Fruit fly (Drosophila melanogaster) whole organism, embryonic: ENCODE measurements around the gene TwdlW.

ENCODE experiments used
- Awh ChIP-seq: fragments of 200-800 bp; sonication (Bioruptor generic); IDR thresholded peaks from 2 replicates; pipeline ENCODE4, ENCODE4 v1.3.6; 2022; ENCODE audit warnings: missing biosample characterization, missing genetic modification characterization
- CG10979 ChIP-seq: fragments of 200-800 bp; sonication (Bioruptor generic); optimal IDR thresholded peaks from 2 replicates; lab custom pipeline; 2018; ENCODE audit warnings: missing biosample characterization, mild to moderate bottlenecking, missing genetic modification characterization, moderate library complexity
- CG11085 ChIP-seq: fragments of 200-800 bp; sonication (Bioruptor generic); IDR thresholded peaks from 2 replicates; pipeline ENCODE4 v1.3.6; 2022; ENCODE audit warnings: missing biosample characterization, missing genetic modification characterization
- CG11456 ChIP-seq: fragments of 200-800 bp; sonication (Bioruptor generic); IDR thresholded peaks from 3 replicates; pipeline ENCODE4 v1.3.6; 2022; ENCODE audit warnings: missing biosample characterization, missing genetic modification characterization
- CG17186 ChIP-seq: fragments of 200-800 bp; sonication (Bioruptor generic); optimal IDR thresholded peaks from 3 replicates; lab custom pipeline; 2017; ENCODE audit warnings: missing biosample characterization, missing genetic modification reagents, missing genetic modification characterization
- CG17829 ChIP-seq: fragments of 200-800 bp; optimal IDR thresholded peaks from 2 replicates; lab custom pipeline; 2019; ENCODE audit warnings: missing biosample characterization, mild to moderate bottlenecking, missing genetic modification characterization, moderate library complexity
- CG31224 ChIP-seq: fragments of 200-800 bp; sonication (Bioruptor generic); IDR thresholded peaks from 2 replicates; pipeline ENCODE4 v1.3.6; 2022; ENCODE audit warnings: missing biosample characterization, missing genetic modification characterization
- CG33557 ChIP-seq: fragments of 200-800 bp; sonication (Bioruptor generic); optimal IDR thresholded peaks from 2 replicates; lab custom pipeline; 2019; ENCODE audit warnings: missing biosample characterization, mild to moderate bottlenecking, missing genetic modification characterization, moderate library complexity
- CG43689 ChIP-seq: fragments of 200-800 bp; sonication (Bioruptor generic); IDR thresholded peaks from 2 replicates; pipeline ENCODE4 v1.3.6; 2022; ENCODE audit warnings: missing biosample characterization, missing genetic modification characterization
- CG6854 ChIP-seq: fragments of 200-800 bp; sonication (Bioruptor generic); optimal IDR thresholded peaks from 3 replicates; lab custom pipeline; 2017; ENCODE audit warnings: missing biosample characterization, mild to moderate bottlenecking, missing genetic modification characterization
- CG7987 ChIP-seq: fragments of 200-800 bp; sonication (Bioruptor generic); optimal IDR thresholded peaks from 2 replicates; lab custom pipeline; 2018; ENCODE audit warnings: missing biosample characterization, mild to moderate bottlenecking, missing genetic modification characterization, moderate library complexity
- CG8281 ChIP-seq: fragments of 200-800 bp; sonication (Bioruptor generic); optimal IDR thresholded peaks from 2 replicates; lab custom pipeline; 2018; ENCODE audit warnings: missing biosample characterization, mild to moderate bottlenecking, missing genetic modification characterization, moderate library complexity
- E2f2 ChIP-seq: fragments of 200-800 bp; sonication (Bioruptor generic); IDR thresholded peaks from 2 replicates; pipeline ENCODE4 v1.3.6; 2022; ENCODE audit warnings: missing biosample characterization, missing genetic modification characterization
- GATAe ChIP-seq: fragments of 200-800 bp; sonication (Bioruptor generic); conservative IDR thresholded peaks from 2 replicates; pipeline ENCODE4 v1.3.6; 2022; ENCODE audit warnings: missing biosample characterization, missing genetic modification characterization
- Oaz ChIP-seq: fragments of 200-800 bp; sonication (Bioruptor generic); IDR thresholded peaks from 2 replicates; pipeline ENCODE4 v1.3.6; 2022; ENCODE audit warnings: missing biosample characterization, missing genetic modification characterization
- Sin3A ChIP-seq: fragments of >200 bp; optimal IDR thresholded peaks from 2 replicates; lab custom pipeline; 2018
- Xrp1 ChIP-seq: fragments of 200-800 bp; sonication (Bioruptor generic); IDR thresholded peaks from 2 replicates; pipeline ENCODE4 v1.3.6; 2022; ENCODE audit warnings: missing biosample characterization, missing genetic modification characterization
- btn ChIP-seq: fragments of 200-800 bp; sonication (Bioruptor generic); optimal IDR thresholded peaks from 2 replicates; lab custom pipeline; 2016; ENCODE audit warnings: missing biosample characterization, missing genetic modification characterization
- chn ChIP-seq: fragments of 200-800 bp; sonication (Bioruptor generic); optimal IDR thresholded peaks from 2 replicates; lab custom pipeline; 2016; ENCODE audit warnings: missing biosample characterization, missing genetic modification characterization
- croc ChIP-seq: fragments of 200-800 bp; sonication (Bioruptor generic); conservative IDR thresholded peaks from 3 replicates; pipeline ENCODE4 v1.3.6; 2022; ENCODE audit warnings: missing biosample characterization, missing genetic modification characterization
- crp ChIP-seq, 2 experiments: fragments of 200-800 bp; sonication (Bioruptor generic); optimal IDR thresholded peaks; 2 replicates in 1 of 2; 3 replicates in 1 of 2; lab custom pipeline; 2017; ENCODE audit warnings: missing biosample characterization in 2 of 2, missing genetic modification characterization in 2 of 2, mild to moderate bottlenecking in 1 of 2, moderate library complexity in 1 of 2
- dm ChIP-seq: fragments of 200-800 bp; sonication (Bioruptor generic); optimal IDR thresholded peaks from 3 replicates; lab custom pipeline; 2016; ENCODE audit warnings: missing biosample characterization, missing genetic modification characterization
- gem ChIP-seq: fragments of 200-800 bp; sonication (Bioruptor generic); optimal IDR thresholded peaks from 2 replicates; lab custom pipeline; 2019; ENCODE audit warnings: missing biosample characterization, mild to moderate bottlenecking, missing genetic modification characterization, moderate library complexity
- gfzf ChIP-seq: fragments of 200-800 bp; sonication (Bioruptor generic); optimal IDR thresholded peaks from 2 replicates; lab custom pipeline; 2016; ENCODE audit warnings: missing biosample characterization, mild to moderate bottlenecking, missing genetic modification characterization, moderate library complexity
- grau ChIP-seq: fragments of 200-800 bp; optimal IDR thresholded peaks from 3 replicates; lab custom pipeline; 2019; ENCODE audit warnings: missing biosample characterization, mild to moderate bottlenecking, missing genetic modification characterization, moderate library complexity
- h ChIP-seq: fragments of >200 bp; optimal IDR thresholded peaks from 2 replicates; lab custom pipeline; 2017
- her ChIP-seq: fragments of 200-800 bp; sonication (Bioruptor generic); optimal IDR thresholded peaks from 2 replicates; lab custom pipeline; 2016; ENCODE audit warnings: missing biosample characterization, missing genetic modification characterization
- lilli ChIP-seq: fragments of 200-800 bp; sonication (Bioruptor generic); optimal IDR thresholded peaks from 3 replicates; lab custom pipeline; 2016; ENCODE audit warnings: missing biosample characterization, missing genetic modification characterization
- nerfin-1 ChIP-seq: fragments of 200-800 bp; sonication (Bioruptor generic); optimal IDR thresholded peaks from 3 replicates; lab custom pipeline; 2019; ENCODE audit warnings: missing biosample characterization, mild to moderate bottlenecking, missing genetic modification characterization, moderate library complexity
- nerfin-2 ChIP-seq: fragments of 200-800 bp; sonication (Bioruptor generic); IDR thresholded peaks from 2 replicates; pipeline ENCODE4 v1.3.6; 2022; ENCODE audit warnings: missing biosample characterization, missing genetic modification characterization; ENCODE audit not compliant: partially characterized antibody
- nom ChIP-seq: fragments of 200-800 bp; sonication (Bioruptor generic); optimal IDR thresholded peaks from 2 replicates; lab custom pipeline; 2017; ENCODE audit warnings: missing biosample characterization, missing genetic modification characterization, mild to moderate bottlenecking, moderate library complexity, missing genetic modification reagents
- repo ChIP-seq: fragments of 200-800 bp; sonication (Bioruptor generic); optimal IDR thresholded peaks from 2 replicates; lab custom pipeline; 2016; ENCODE audit warnings: missing biosample characterization, missing genetic modification characterization
- seq ChIP-seq: fragments of 200-800 bp; sonication (Bioruptor generic); IDR thresholded peaks from 2 replicates; pipeline ENCODE4 v1.3.6; 2022; ENCODE audit warnings: missing biosample characterization, missing genetic modification characterization
- sob ChIP-seq: fragments of 200-800 bp; sonication (Bioruptor generic); IDR thresholded peaks from 2 replicates; pipeline ENCODE4 v1.3.6; 2022; ENCODE audit warnings: missing biosample characterization, missing genetic modification characterization
- vfl ChIP-seq: fragments of 200-800 bp; sonication (Bioruptor generic); optimal IDR thresholded peaks from 2 replicates; lab custom pipeline; 2016; ENCODE audit warnings: missing biosample characterization, missing genetic modification characterization
- zen ChIP-seq: fragments of 200-800 bp; sonication (Bioruptor generic); optimal IDR thresholded peaks from 3 replicates; lab custom pipeline; 2018; ENCODE audit warnings: missing biosample characterization, mild to moderate bottlenecking, missing genetic modification characterization, moderate library complexity
- zf30C ChIP-seq: fragments of 200-800 bp; sonication (Bioruptor generic); optimal IDR thresholded peaks from 3 replicates; lab custom pipeline; 2018; ENCODE audit warnings: missing biosample characterization, mild to moderate bottlenecking, missing genetic modification characterization

Gene TwdlW

DNA sequence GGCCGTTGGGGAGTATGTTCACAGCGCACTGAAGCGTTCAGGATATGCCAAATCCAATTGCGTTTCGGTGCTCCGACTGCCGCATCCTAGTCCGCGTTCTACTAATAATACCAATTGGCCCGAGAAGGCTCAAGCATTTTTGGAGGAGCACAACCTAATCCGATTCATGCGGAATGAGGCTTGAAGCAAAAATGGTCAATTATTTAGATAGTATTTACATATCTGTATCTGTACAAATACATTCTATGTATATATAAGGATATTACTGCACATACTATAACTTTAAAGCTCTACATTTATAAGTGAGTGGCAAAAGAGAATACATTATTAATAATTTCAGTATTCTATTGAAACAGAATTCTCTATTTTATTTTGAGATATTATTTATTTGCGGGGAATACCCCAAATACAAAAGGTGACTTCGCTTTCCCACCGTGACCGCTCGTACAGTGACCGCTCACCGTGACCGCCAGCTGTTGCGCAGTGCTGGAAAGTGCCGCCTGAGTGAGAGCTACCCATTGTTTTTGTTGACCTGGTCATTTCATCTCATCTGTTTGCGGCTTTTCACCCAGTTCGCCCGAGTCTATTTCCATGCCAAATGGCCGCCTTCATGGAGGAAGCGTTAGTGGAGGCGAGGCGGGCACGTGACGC is 9.3 kb upstream of the TwdlW start, which contains the start of gene CG5292 (continued):
- TF ChIP-seq btn (GFP tag; lab: Kevin White, UChicago), result no peak
- TF ChIP-seq nerfin-2 (GFP tag; lab: Robert Waterston, UW), result no peak
- TF ChIP-seq GATAe, result no peak
- TF ChIP-seq zf30C (GFP tag; lab: Kevin White, UChicago), result no peak
- no peak for TF ChIP-seq gem (tag; lab: Kevin White, UChicago)
- peak; percentile 52 for TF ChIP-seq chn (GFP tag; lab: Kevin White, UChicago)
- TF ChIP-seq her (GFP tag; lab: Kevin White, UChicago), result no peak
- TF ChIP-seq sob, result peak; percentile 83
- TF ChIP-seq Xrp1 (GFP tag; lab: Robert Waterston, UW), result peak; percentile 69
- no peak for TF ChIP-seq CG7987 (GFP tag; lab: Kevin White, UChicago)
- TF ChIP-seq gfzf (GFP tag; lab: Kevin White, UChicago), result no peak
- no peak for TF ChIP-seq CG31224
- TF ChIP-seq CG17186 (GFP tag; lab: Kevin White, UChicago), result peak; percentile 13
- TF ChIP-seq repo, result peak; percentile 0
- TF ChIP-seq CG33557 (GFP tag; lab: Kevin White, UChicago), result no peak
- no peak for TF ChIP-seq zen (tag; lab: Kevin White, UChicago)
- TF ChIP-seq Oaz (GFP tag; lab: Robert Waterston, UW), result no peak
- peak; percentile 67 for TF ChIP-seq CG17829 (tag; lab: Kevin White, UChicago)
- TF ChIP-seq CG6854 (GFP tag; lab: Kevin White, UChicago), result no peak
- TF ChIP-seq seq, result peak; percentile 34; the same call in 1 of the 2 replicates
- 0 out of 2 replicates have a peak, but pooled peaks have one; percentile 43 for TF ChIP-seq Awh (GFP tag; lab: Robert Waterston, UW)
- TF ChIP-seq grau (tag; lab: Kevin White, UChicago), result no peak
- TF ChIP-seq CG11456 (GFP tag; lab: Robert Waterston, UW), result peak; percentile 67; the same call in 1 of the 3 replicates
- no peak for TF ChIP-seq CG8281 (tag; lab: Kevin White, UChicago)
- TF ChIP-seq, all 482 proteins: peak for 218

DNA sequence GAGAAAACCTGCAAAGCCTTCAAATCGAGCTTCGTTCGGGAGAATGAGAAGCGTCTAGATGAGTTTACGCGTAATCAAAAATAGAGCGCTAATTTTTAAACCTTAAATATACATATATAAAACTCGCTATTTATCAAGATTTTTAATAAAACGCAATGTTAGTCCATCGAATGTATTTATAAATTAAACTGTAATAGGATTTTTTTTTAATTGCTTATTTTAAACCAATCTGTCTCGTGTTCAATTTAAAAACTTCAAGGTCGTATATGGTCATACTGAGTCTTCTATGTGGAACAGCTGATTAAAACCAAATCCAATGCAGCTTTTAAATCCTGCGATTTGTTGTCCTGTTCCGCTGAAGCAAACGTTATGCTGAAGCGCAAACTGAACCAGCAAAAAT is 8.1 kb upstream of the TwdlW start, which contains the start of gene Smug:
TSS of gene Smug (plus strand) at position 301 of the 400 bp plus-strand sequence.
- TF ChIP-seq croc (GFP tag; lab: Robert Waterston, UW), result no peak
- no peak for TF ChIP-seq zen (tag; lab: Kevin White, UChicago)
- no peak for TF ChIP-seq lilli (GFP tag; lab: Kevin White, UChicago)
- TF ChIP-seq repo, result no peak
- TF ChIP-seq dm (GFP tag; lab: Kevin White, UChicago), result no peak
- peak; percentile 16; the same call in 1 of the 2 replicates for TF ChIP-seq E2f2 (GFP tag; lab: Robert Waterston, UW)
- TF ChIP-seq CG11085 (GFP tag; lab: Robert Waterston, UW), result no peak
- peak in 1 of 2 experiments; percentile 59 for TF ChIP-seq crp (GFP tag; optimal IDR thresholded peaks at IDR 0.05; lab: Kevin White, UChicago)
- no peak for TF ChIP-seq nom (GFP tag; lab: Kevin White, UChicago)
- no peak for TF ChIP-seq CG43689 (GFP tag; lab: Robert Waterston, UW)
- no peak for TF ChIP-seq Sin3A (lab: Kevin White, UChicago)
- no peak for TF ChIP-seq h
- TF ChIP-seq vfl (GFP tag; lab: Kevin White, UChicago), result no peak
- peak; percentile 23 for TF ChIP-seq nerfin-1 (tag; lab: Kevin White, UChicago)
- TF ChIP-seq CG6854 (GFP tag; lab: Kevin White, UChicago), result no peak
- no peak for TF ChIP-seq CG10979 (tag; lab: Kevin White, UChicago)
